Fruit fly (Drosophila melanogaster) whole organism, embryonic: Measurements from ENCODE around the gene CG11454.

Experiments
- Blimp-1 ChIP-seq: fragments of 200-800 bp; sonication (Bioruptor generic); optimal IDR thresholded peaks from 3 replicates; lab custom pipeline; 2018; ENCODE audit warnings: missing biosample characterization, missing genetic modification characterization, mild to moderate bottlenecking, moderate library complexity, missing genetic modification reagents
- BtbVII ChIP-seq: fragments of 200-800 bp; sonication (Bioruptor generic); optimal IDR thresholded peaks from 3 replicates; lab custom pipeline; 2017; ENCODE audit warnings: missing biosample characterization, mild to moderate bottlenecking, missing genetic modification characterization
- CG10267 ChIP-seq: fragments of 200-800 bp; sonication (Bioruptor generic); optimal IDR thresholded peaks from 2 replicates; lab custom pipeline; 2018; ENCODE audit warnings: missing biosample characterization, mild to moderate bottlenecking, missing genetic modification characterization, moderate library complexity
- CG10543 ChIP-seq: fragments of 200-800 bp; sonication (Bioruptor generic); optimal IDR thresholded peaks from 3 replicates; lab custom pipeline; 2017; ENCODE audit warnings: missing biosample characterization, mild to moderate bottlenecking, missing genetic modification characterization, moderate library complexity
- CG12071 ChIP-seq: fragments of 200-800 bp; sonication (Bioruptor generic); optimal IDR thresholded peaks from 3 replicates; lab custom pipeline; 2018; ENCODE audit warnings: missing biosample characterization, mild to moderate bottlenecking, missing genetic modification characterization
- CG12769 ChIP-seq: fragments of 200-800 bp; sonication (Bioruptor generic); optimal IDR thresholded peaks from 2 replicates; lab custom pipeline; 2019; ENCODE audit warnings: missing biosample characterization, mild to moderate bottlenecking, missing genetic modification characterization, moderate library complexity
- CG12942 ChIP-seq: fragments of 200-800 bp; sonication (Bioruptor generic); optimal IDR thresholded peaks from 3 replicates; lab custom pipeline; 2016; ENCODE audit warnings: missing biosample characterization, missing genetic modification characterization
- CG17802 ChIP-seq: fragments of 200-800 bp; sonication (Bioruptor generic); optimal IDR thresholded peaks from 2 replicates; lab custom pipeline; 2018; ENCODE audit warnings: missing biosample characterization, mild to moderate bottlenecking, missing genetic modification characterization, moderate library complexity
- CG18599 ChIP-seq: fragments of 200-800 bp; sonication (Bioruptor generic); optimal IDR thresholded peaks from 3 replicates; lab custom pipeline; 2017; ENCODE audit warnings: missing biosample characterization, missing genetic modification characterization, mild to moderate bottlenecking, moderate library complexity, missing genetic modification reagents
- CG18764 ChIP-seq: fragments of 200-800 bp; sonication (Bioruptor generic); optimal IDR thresholded peaks from 3 replicates; lab custom pipeline; 2016; ENCODE audit warnings: missing biosample characterization, missing genetic modification characterization
- CG2116 ChIP-seq: fragments of 200-800 bp; sonication (Bioruptor generic); optimal IDR thresholded peaks from 3 replicates; lab custom pipeline; 2018; ENCODE audit warnings: missing biosample characterization, mild to moderate bottlenecking, missing genetic modification characterization
- CG2120 ChIP-seq: fragments of 200-800 bp; sonication (Bioruptor generic); optimal IDR thresholded peaks from 3 replicates; lab custom pipeline; 2016; ENCODE audit warnings: missing biosample characterization, missing genetic modification characterization
- CG3281 ChIP-seq: fragments of 200-800 bp; sonication (Bioruptor generic); optimal IDR thresholded peaks from 3 replicates; lab custom pipeline; 2017; ENCODE audit warnings: missing biosample characterization, mild to moderate bottlenecking, missing genetic modification characterization
- CG42726 ChIP-seq: fragments of 200-800 bp; sonication (Bioruptor generic); IDR thresholded peaks from 2 replicates; pipeline ENCODE4 v1.3.6; 2022; ENCODE audit warnings: missing biosample characterization, missing genetic modification characterization; ENCODE audit not compliant: partially characterized antibody
- CG43689 ChIP-seq: fragments of 200-800 bp; sonication (Bioruptor generic); IDR thresholded peaks from 2 replicates; pipeline ENCODE4 v1.3.6; 2022; ENCODE audit warnings: missing biosample characterization, missing genetic modification characterization
- CG4404 ChIP-seq: fragments of 200-800 bp; sonication (Bioruptor generic); IDR thresholded peaks from 2 replicates; pipeline ENCODE4 v1.3.6; 2022; ENCODE audit warnings: missing biosample characterization, missing genetic modification characterization
- CG4424 ChIP-seq: fragments of 200-800 bp; sonication (Bioruptor generic); optimal IDR thresholded peaks from 3 replicates; lab custom pipeline; 2016; ENCODE audit warnings: missing biosample characterization, missing genetic modification characterization
- CG4707 ChIP-seq: fragments of 200-800 bp; sonication (Bioruptor generic); optimal IDR thresholded peaks from 2 replicates; lab custom pipeline; 2018; ENCODE audit warnings: missing biosample characterization, mild to moderate bottlenecking, missing genetic modification characterization, moderate library complexity
- CG6254 ChIP-seq: fragments of 200-800 bp; sonication (Bioruptor generic); optimal IDR thresholded peaks from 3 replicates; lab custom pipeline; 2017; ENCODE audit warnings: mild to moderate bottlenecking, missing biosample characterization, missing genetic modification reagents, missing genetic modification characterization
- CG7786 ChIP-seq: fragments of 200-800 bp; sonication (Bioruptor generic); optimal IDR thresholded peaks from 2 replicates; lab custom pipeline; 2016; ENCODE audit warnings: missing biosample characterization, missing genetic modification characterization
- CG8765 ChIP-seq: fragments of 200-800 bp; sonication (Bioruptor generic); IDR thresholded peaks from 2 replicates; pipeline ENCODE4 v1.3.6; 2022; ENCODE audit warnings: missing biosample characterization, missing genetic modification characterization
- CTCF ChIP-seq: fragments of 200-800 bp; sonication (Bioruptor generic); optimal IDR thresholded peaks from 2 replicates; lab custom pipeline; 2017; ENCODE audit warnings: missing biosample characterization, mild to moderate bottlenecking, missing genetic modification characterization, moderate library complexity
- HmgD ChIP-seq: fragments of 200-800 bp; sonication (Bioruptor generic); optimal IDR thresholded peaks from 3 replicates; lab custom pipeline; 2016; ENCODE audit warnings: missing biosample characterization, missing genetic modification characterization
- Nf-YC ChIP-seq: fragments of 200-800 bp; optimal IDR thresholded peaks from 3 replicates; lab custom pipeline; 2019; ENCODE audit warnings: missing biosample characterization, mild to moderate bottlenecking, missing genetic modification characterization, moderate library complexity
- NfI ChIP-seq: fragments of 200-800 bp; sonication (Bioruptor generic); optimal IDR thresholded peaks from 3 replicates; lab custom pipeline; 2018; ENCODE audit warnings: missing biosample characterization, mild to moderate bottlenecking, missing genetic modification characterization, moderate library complexity
- Poxn ChIP-seq: fragments of 200-800 bp; sonication (Bioruptor generic); IDR thresholded peaks from 2 replicates; pipeline ENCODE4 v1.3.6; 2022; ENCODE audit warnings: missing biosample characterization, missing genetic modification characterization
- Rx ChIP-seq: fragments of 200-800 bp; sonication (Bioruptor generic); IDR thresholded peaks from 2 replicates; pipeline ENCODE4 v1.3.6; 2022; ENCODE audit warnings: missing biosample characterization, missing genetic modification characterization
- YL-1 ChIP-seq: fragments of 200-800 bp; sonication (Bioruptor generic); optimal IDR thresholded peaks from 3 replicates; lab custom pipeline; 2017; ENCODE audit warnings: missing biosample characterization, mild to moderate bottlenecking, missing genetic modification characterization
- bbx ChIP-seq: fragments of 200-800 bp; sonication (Bioruptor generic); IDR thresholded peaks from 2 replicates; pipeline ENCODE4 v1.3.6; 2022; ENCODE audit warnings: missing biosample characterization, missing genetic modification characterization; ENCODE audit not compliant: partially characterized antibody
- bcd ChIP-seq: fragments of 200-800 bp; sonication (Bioruptor generic); optimal IDR thresholded peaks from 2 replicates; lab custom pipeline; 2017; ENCODE audit warnings: missing biosample characterization, mild to moderate bottlenecking, missing genetic modification characterization
- caup ChIP-seq: fragments of 200-800 bp; sonication (Bioruptor generic); optimal IDR thresholded peaks from 3 replicates; lab custom pipeline; 2017; ENCODE audit warnings: missing biosample characterization, mild to moderate bottlenecking, missing genetic modification characterization, moderate library complexity; ENCODE audit not compliant: severe bottlenecking
- chif ChIP-seq, 2 experiments: fragments of 200-800 bp; sonication (Bioruptor generic); optimal IDR thresholded peaks; 3 replicates each; lab custom pipeline; 2016; ENCODE audit warnings: missing biosample characterization in 2 of 2, missing genetic modification characterization in 2 of 2
- fd102C ChIP-seq: fragments of 200-800 bp; sonication (Bioruptor generic); optimal IDR thresholded peaks from 2 replicates; lab custom pipeline; 2018; ENCODE audit warnings: missing biosample characterization, mild to moderate bottlenecking, missing genetic modification characterization, moderate library complexity
- ftz-f1 ChIP-seq: fragments of 200-800 bp; sonication (Bioruptor generic); optimal IDR thresholded peaks from 2 replicates; lab custom pipeline; 2016; ENCODE audit warnings: missing biosample characterization, missing genetic modification characterization
- hth ChIP-seq: fragments of >200 bp; optimal IDR thresholded peaks from 2 replicates; lab custom pipeline; 2017; ENCODE audit warnings: inconsistent platforms
- inv ChIP-seq: fragments of 200-800 bp; sonication (Bioruptor generic); IDR thresholded peaks from 2 replicates; pipeline ENCODE4 v1.3.6; 2022; ENCODE audit warnings: missing biosample characterization, missing genetic modification characterization; ENCODE audit not compliant: partially characterized antibody
- jigr1 ChIP-seq: fragments of 200-800 bp; sonication (Bioruptor generic); IDR thresholded peaks from 3 replicates; pipeline ENCODE4 v1.3.6; 2022; ENCODE audit warnings: missing biosample characterization, missing genetic modification characterization
- kah ChIP-seq: fragments of 200-800 bp; sonication (Bioruptor generic); optimal IDR thresholded peaks from 2 replicates; lab custom pipeline; 2018; ENCODE audit warnings: missing biosample characterization, mild to moderate bottlenecking, missing genetic modification characterization
- lab ChIP-seq: fragments of 200-800 bp; sonication (Bioruptor generic); optimal IDR thresholded peaks from 3 replicates; lab custom pipeline; 2017; ENCODE audit warnings: missing biosample characterization, missing genetic modification characterization, mild to moderate bottlenecking, moderate library complexity, missing genetic modification reagents
- oc ChIP-seq: fragments of 200-800 bp; sonication (Bioruptor generic); optimal IDR thresholded peaks from 2 replicates; lab custom pipeline; 2018; ENCODE audit warnings: missing biosample characterization, mild to moderate bottlenecking, missing genetic modification characterization, moderate library complexity
- onecut ChIP-seq: fragments of 200-800 bp; sonication (Bioruptor generic); IDR thresholded peaks from 2 replicates; pipeline ENCODE4 v1.3.6; 2022; ENCODE audit warnings: missing biosample characterization, missing genetic modification characterization
- pros ChIP-seq: fragments of 200-800 bp; sonication (Bioruptor generic); optimal IDR thresholded peaks from 3 replicates; lab custom pipeline; 2019; ENCODE audit warnings: missing biosample characterization, mild to moderate bottlenecking, missing genetic modification characterization, moderate library complexity
- salm ChIP-seq: fragments of 200-800 bp; sonication (Bioruptor generic); optimal IDR thresholded peaks from 2 replicates; lab custom pipeline; 2018; ENCODE audit warnings: missing biosample characterization, mild to moderate bottlenecking, missing genetic modification characterization
- trem ChIP-seq: fragments of 200-800 bp; optimal IDR thresholded peaks from 3 replicates; lab custom pipeline; 2019; ENCODE audit warnings: missing biosample characterization, mild to moderate bottlenecking, missing genetic modification characterization, moderate library complexity
- unc-4 ChIP-seq: fragments of 200-800 bp; sonication (Bioruptor generic); IDR thresholded peaks from 2 replicates; pipeline ENCODE4 v1.3.6; 2022; ENCODE audit warnings: missing biosample characterization, missing genetic modification characterization; ENCODE audit not compliant: partially characterized antibody
- unpg ChIP-seq: fragments of 200-800 bp; sonication (Bioruptor generic); optimal IDR thresholded peaks from 3 replicates; lab custom pipeline; 2018; ENCODE audit warnings: missing biosample characterization, mild to moderate bottlenecking, missing genetic modification characterization, moderate library complexity
- wek ChIP-seq: fragments of 200-800 bp; sonication (Bioruptor generic); optimal IDR thresholded peaks from 3 replicates; lab custom pipeline; 2018; ENCODE audit warnings: missing biosample characterization, mild to moderate bottlenecking, missing genetic modification characterization, moderate library complexity
- yki ChIP-seq: fragments of >200 bp; optimal IDR thresholded peaks from 3 replicates; lab custom pipeline; 2018
- zf30C ChIP-seq: fragments of 200-800 bp; sonication (Bioruptor generic); optimal IDR thresholded peaks from 3 replicates; lab custom pipeline; 2018; ENCODE audit warnings: missing biosample characterization, mild to moderate bottlenecking, missing genetic modification characterization

Gene CG11454

dm6 chr2L:161453-162175 is 18.5 kb downstream of the CG11454 start (continued):
- TF ChIP-seq CG12769 (tag; lab: Kevin White, UChicago) (peak; percentile 82), Rx (GFP tag; lab: Robert Waterston, UW) (no peak), CG18764 (GFP tag; lab: Kevin White, UChicago) (no peak), chif (GFP tag; optimal IDR thresholded peaks at IDR 0.05; lab: Kevin White, UChicago) (no peak), CG18599 (GFP tag; lab: Kevin White, UChicago) (peak; percentile 64), CG4707 (GFP tag; lab: Kevin White, UChicago) (peak; percentile 28), kah (GFP tag; lab: Kevin White, UChicago) (peak; percentile 8), CG43689 (GFP tag; lab: Robert Waterston, UW) (no peak), CG8765 (GFP tag; lab: Robert Waterston, UW) (no peak), CG42726 (GFP tag; lab: Robert Waterston, UW) (no peak), wek (GFP tag; lab: Kevin White, UChicago) (peak; percentile 31), CG12071 (GFP tag; lab: Kevin White, UChicago) (peak; percentile 32), fd102C (GFP tag; lab: Kevin White, UChicago) (peak; percentile 25), CG17802 (tag; lab: Kevin White, UChicago) (no peak), lab (GFP tag; lab: Kevin White, UChicago) (peak; percentile 71), ftz-f1 (peak; percentile 22), HmgD (GFP tag; lab: Kevin White, UChicago) (peak; percentile 9), CG12942 (GFP tag; lab: Kevin White, UChicago) (peak; percentile 1), NfI (peak; percentile 6), trem (peak; percentile 20), salm (peak; percentile 12), yki (no peak), Nf-YC (tag; lab: Kevin White, UChicago) (peak; percentile 50), pros (GFP tag; lab: Kevin White, UChicago) (peak; percentile 96), caup (GFP tag; lab: Kevin White, UChicago) (peak; percentile 66), zf30C (GFP tag; lab: Kevin White, UChicago) (peak; percentile 58), BtbVII (GFP tag; lab: Kevin White, UChicago) (peak; percentile 52), inv (GFP tag; lab: Robert Waterston, UW) (no peak), CG6254 (GFP tag; lab: Kevin White, UChicago) (peak; percentile 7), unpg (GFP tag; lab: Kevin White, UChicago) (peak; percentile 26), CG4404 (no peak), Blimp-1 (GFP tag; lab: Kevin White, UChicago) (no peak), oc (tag; lab: Kevin White, UChicago) (peak; percentile 68), CG10267 (tag; lab: Kevin White, UChicago) (peak; percentile 22), CG7786 (peak; percentile 16), YL-1 (peak; percentile 55), bcd (GFP tag; lab: Kevin White, UChicago) (no peak), CG2116 (peak; percentile 15), CG4424 (GFP tag; lab: Kevin White, UChicago) (peak; percentile 38), bbx (GFP tag; lab: Robert Waterston, UW) (no peak), CG2120 (GFP tag; lab: Kevin White, UChicago) (peak; percentile 3), jigr1 (GFP tag; lab: Robert Waterston, UW) (no peak), unc-4 (GFP tag; lab: Robert Waterston, UW) (no peak), Poxn (no peak), onecut (GFP tag; lab: Robert Waterston, UW) (peak; percentile 82), hth (lab: Kevin White, UChicago) (no peak), CG10543 (GFP tag; lab: Kevin White, UChicago) (peak; percentile 94), CG3281 (GFP tag; lab: Kevin White, UChicago) (peak; percentile 66), CTCF (GFP tag; lab: Kevin White, UChicago) (peak; percentile 17)
